Worm (Caenorhabditis elegans) whole organism, L1 larva: ENCODE data around the gene Y17D7B.3.

ENCODE experiments used
- C04F5.9 ChIP-seq: sonication (generic microtip); optimal IDR thresholded peaks from 2 replicates; lab custom pipeline; 2016; ENCODE audit warnings: missing genetic modification characterization, missing compliant biosample characterization
- Y116A8C.19 ChIP-seq: sonication (generic microtip); optimal IDR thresholded peaks from 2 replicates; lab custom pipeline; 2016; ENCODE audit warnings: missing compliant biosample characterization, missing genetic modification characterization, borderline replicate concordance
- ama-1 ChIP-seq: fragments of 150-350 bp; optimal IDR thresholded peaks from 2 replicates; lab custom pipeline; 2014
- blmp-1 ChIP-seq: fragments of 150-350 bp; optimal IDR thresholded peaks from 2 replicates; lab custom pipeline; 2014; ENCODE audit warnings: missing biosample characterization, missing genetic modification characterization
- ceh-63 ChIP-seq: fragments of 200-800 bp; sonication (Bioruptor generic); optimal IDR thresholded peaks from 2 replicates; lab custom pipeline; 2018; ENCODE audit warnings: mild to moderate bottlenecking, missing genetic modification characterization, missing compliant biosample characterization
- dpl-1 ChIP-seq, 3 experiments: fragments of 150-350 bp in 2 of 3; sonication (generic microtip) in 1 of 3; optimal IDR thresholded peaks; 2 replicates each; lab custom pipeline; 2014 to 2017; ENCODE audit warnings: missing biosample characterization in 3 of 3, missing genetic modification characterization in 3 of 3, missing genetic modification reagents in 3 of 3
- dsc-1 ChIP-seq: sonication (generic microtip); optimal IDR thresholded peaks from 2 replicates; lab custom pipeline; 2016; ENCODE audit warnings: mild to moderate bottlenecking, missing genetic modification characterization, missing compliant biosample characterization
- efl-3 ChIP-seq: fragments of 200-800 bp; sonication (Bioruptor generic); optimal IDR thresholded peaks from 2 replicates; lab custom pipeline; 2018; ENCODE audit warnings: mild to moderate bottlenecking, missing genetic modification characterization, missing compliant biosample characterization
- egl-13 ChIP-seq: sonication (generic microtip); optimal IDR thresholded peaks from 2 replicates; lab custom pipeline; 2016; ENCODE audit warnings: missing genotype, missing genetic modification reagents, missing genetic modification characterization, missing compliant biosample characterization
- hlh-4 ChIP-seq: sonication (generic microtip); optimal IDR thresholded peaks from 2 replicates; lab custom pipeline; 2016; ENCODE audit warnings: mild to moderate bottlenecking, missing genetic modification characterization, missing compliant biosample characterization
- hpl-2 ChIP-seq: fragments of 150-350 bp; optimal IDR thresholded peaks from 2 replicates; lab custom pipeline; 2014; ENCODE audit warnings: missing biosample characterization, missing genetic modification reagents, missing genetic modification characterization
- isw-1 ChIP-seq: fragments of 200-800 bp; sonication (Bioruptor generic); IDR thresholded peaks from 2 replicates; pipeline ENCODE4 v1.3.6; 2022; ENCODE audit warnings: missing genetic modification characterization, missing compliant biosample characterization
- lin-13 ChIP-seq: fragments of 150-350 bp; optimal IDR thresholded peaks from 2 replicates; lab custom pipeline; 2014; ENCODE audit warnings: missing biosample characterization, missing genetic modification reagents, missing genetic modification characterization
- lin-14 ChIP-seq: fragments of 200-800 bp; sonication (Bioruptor generic); optimal IDR thresholded peaks from 2 replicates; lab custom pipeline; 2018; ENCODE audit warnings: mild to moderate bottlenecking, missing genetic modification characterization, moderate library complexity, missing compliant biosample characterization
- lin-35 ChIP-seq, 2 experiments: fragments of 150-350 bp; optimal IDR thresholded peaks; 2 replicates each; lab custom pipeline; 2014; ENCODE audit warnings: missing biosample characterization in 2 of 2, missing genetic modification characterization in 2 of 2, missing genetic modification reagents in 2 of 2
- lin-39 ChIP-seq: fragments of 150-350 bp; optimal IDR thresholded peaks from 2 replicates; lab custom pipeline; 2014; ENCODE audit warnings: missing biosample characterization, missing genetic modification reagents, missing genetic modification characterization
- lsy-2 ChIP-seq, 2 experiments: fragments of 150-350 bp; optimal IDR thresholded peaks; 2 replicates each; lab custom pipeline; 2014; ENCODE audit warnings: missing biosample characterization in 2 of 2, missing genetic modification characterization in 2 of 2
- mep-1 ChIP-seq: fragments of 150-350 bp; optimal IDR thresholded peaks from 2 replicates; lab custom pipeline; 2014; ENCODE audit warnings: missing biosample characterization, missing genetic modification characterization
- nhr-47 ChIP-seq: sonication (generic microtip); optimal IDR thresholded peaks from 2 replicates; lab custom pipeline; 2016; ENCODE audit warnings: mild to moderate bottlenecking, missing genetic modification characterization, moderate library complexity, missing compliant biosample characterization
- nhr-84 ChIP-seq: sonication (generic microtip); optimal IDR thresholded peaks from 2 replicates; lab custom pipeline; 2017; ENCODE audit warnings: missing biosample characterization, missing genetic modification characterization
- nhr-85 ChIP-seq: sonication (generic microtip); peaks from one replicate; lab custom pipeline; 2016; ENCODE audit warnings: missing genetic modification characterization, inconsistent platforms, missing compliant biosample characterization
- snu-23 ChIP-seq: sonication (generic microtip); optimal IDR thresholded peaks from 2 replicates; lab custom pipeline; 2016; ENCODE audit warnings: missing genetic modification characterization, missing compliant biosample characterization
- sptf-1 ChIP-seq: fragments of 150-350 bp; optimal IDR thresholded peaks from 2 replicates; lab custom pipeline; 2014; ENCODE audit warnings: missing biosample characterization, missing genetic modification characterization
- tbx-2 ChIP-seq: sonication (generic microtip); optimal IDR thresholded peaks from 2 replicates; lab custom pipeline; 2016; ENCODE audit warnings: missing genetic modification characterization, missing compliant biosample characterization
- tlp-1 ChIP-seq: fragments of 150-350 bp; optimal IDR thresholded peaks from 2 replicates; lab custom pipeline; 2014; ENCODE audit warnings: missing biosample characterization, missing genetic modification characterization
- zip-4 ChIP-seq: fragments of 200-800 bp; sonication (Bioruptor generic); optimal IDR thresholded peaks from 2 replicates; lab custom pipeline; 2018; ENCODE audit warnings: mild to moderate bottlenecking, missing genetic modification characterization, moderate library complexity, missing compliant biosample characterization
- ztf-11 ChIP-seq, 2 experiments: sonication (generic microtip); optimal IDR thresholded peaks; 2 replicates each; lab custom pipeline; 2016 to 2017; ENCODE audit warnings: missing genetic modification characterization in 2 of 2, missing biosample characterization in 1 of 2, missing compliant biosample characterization in 1 of 2

Gene Y17D7B.3

DNA sequence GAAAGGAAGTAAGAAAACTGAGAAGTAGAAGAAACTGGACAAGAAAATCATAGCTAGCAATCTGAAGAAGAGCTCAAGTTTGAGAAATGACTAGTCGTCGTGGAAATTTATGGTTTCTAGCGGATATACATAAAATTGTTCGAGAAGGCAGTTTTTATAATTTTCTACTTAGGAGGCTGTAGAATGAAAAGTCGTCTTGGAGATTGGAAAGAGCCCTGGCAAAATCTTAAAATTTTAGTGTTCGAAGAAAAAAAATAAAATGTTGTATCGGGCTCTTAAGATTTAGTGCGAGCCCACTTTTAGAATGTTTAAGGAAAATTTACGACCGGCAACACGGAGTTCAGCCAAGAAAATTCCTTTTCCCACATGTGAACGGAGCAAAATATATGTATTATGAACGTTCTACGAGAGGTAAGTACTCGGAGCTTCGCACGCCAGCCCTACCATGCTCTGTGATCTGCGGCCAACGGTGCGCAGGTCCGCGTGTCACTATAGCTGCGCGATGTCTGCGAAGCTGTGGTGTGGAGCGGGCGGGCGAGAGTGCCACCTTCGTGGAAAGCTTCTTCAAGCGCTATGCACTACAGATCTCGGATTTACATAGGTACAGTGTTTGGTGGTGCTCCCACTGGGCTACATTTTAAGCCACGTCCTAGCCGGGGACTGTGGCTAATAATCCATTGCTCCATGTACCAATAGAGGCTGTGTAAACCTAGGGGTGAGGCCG, 39.5 kb downstream of the Y17D7B.3 start, which contains the start of gene clec-251:
Gene clec-251 (minus strand): TSS at position 51 of the 724 bp plus-strand sequence.
- TF ChIP-seq egl-13 (tag; lab: Kevin White, UChicago) (no peak), C04F5.9 (tag; lab: Kevin White, UChicago) (no peak), hpl-2 (GFP tag; lab: Kevin White, UChicago) (no peak), tbx-2 (tag; lab: Kevin White, UChicago) (no peak), blmp-1 (tag; lab: Kevin White, UChicago) (no peak), tlp-1 (tag; lab: Kevin White, UChicago) (no peak), zip-4 (GFP tag; lab: Kevin White, UChicago) (no peak), lin-39 (tag; lab: Kevin White, UChicago) (no peak), nhr-47 (tag; lab: Kevin White, UChicago) (no peak), dsc-1 (tag; lab: Kevin White, UChicago) (no peak), snu-23 (GFP tag; lab: Kevin White, UChicago) (no peak), ceh-63 (GFP tag; lab: Kevin White, UChicago) (no peak)

DNA sequence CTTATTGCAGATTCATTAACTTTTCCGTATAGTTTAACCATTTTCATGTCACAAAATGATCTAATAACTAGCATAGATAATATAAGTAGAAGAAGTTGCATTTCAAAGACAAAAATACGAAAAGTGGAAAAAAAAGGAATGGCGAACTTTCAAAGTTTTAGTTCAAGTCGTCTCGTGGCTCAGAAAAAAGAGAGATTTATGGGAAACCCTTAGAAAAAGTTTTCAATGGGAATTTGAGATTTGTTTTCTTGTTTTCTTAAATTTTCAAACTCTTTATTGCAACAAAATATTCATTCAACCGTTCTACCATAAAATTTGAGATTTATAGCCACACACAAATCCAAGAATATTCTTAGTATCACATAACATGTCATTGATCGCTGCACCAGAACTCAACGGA, 44.5 kb downstream of the Y17D7B.3 start, which contains the start of gene clec-250:
Gene clec-250 (minus strand): TSS at position 101 of the 400 bp plus-strand sequence.
- no peak for TF ChIP-seq efl-3 (GFP tag; lab: Kevin White, UChicago)

ce11 chrV:18737646-18738045, 48.9 kb downstream of the Y17D7B.3 start:
- TF ChIP-seq ztf-11 (tag; optimal IDR thresholded peaks at IDR 0.05; lab: Kevin White, UChicago) (no peak), nhr-84 (no peak), egl-13 (tag; lab: Kevin White, UChicago) (no peak), hlh-4 (tag; lab: Kevin White, UChicago) (no peak), sptf-1 (tag; lab: Kevin White, UChicago) (no peak), ceh-63 (GFP tag; lab: Kevin White, UChicago) (no peak), nhr-85 (tag; lab: Kevin White, UChicago) (no peak), ama-1 (lab: Kevin White, UChicago) (no peak), lsy-2 (tag; optimal IDR thresholded peaks at IDR 0.05; lab: Kevin White, UChicago) (no peak), lin-35 (GFP tag; optimal IDR thresholded peaks at IDR 0.05; lab: Kevin White, UChicago) (no peak), hpl-2 (GFP tag; lab: Kevin White, UChicago) (no peak), tlp-1 (tag; lab: Kevin White, UChicago) (no peak), lin-13 (GFP tag; lab: Kevin White, UChicago) (no peak), mep-1 (tag; lab: Kevin White, UChicago) (no peak), zip-4 (GFP tag; lab: Kevin White, UChicago) (no peak), isw-1 (GFP tag; lab: Robert Waterston, UW) (no peak), dpl-1 (GFP tag; optimal IDR thresholded peaks at IDR 0.05; lab: Kevin White, UChicago) (no peak), Y116A8C.19 (tag; lab: Kevin White, UChicago) (no peak), lin-14 (GFP tag; lab: Kevin White, UChicago) (no peak)
- TF ChIP-seq, all 84 proteins: peak for 0
